Fruit fly (Drosophila melanogaster) whole organism, embryonic: ENCODE measurements around the gene CG34138.

Source experiments
- ATbp ChIP-seq: fragments of 200-800 bp; sonication (Bioruptor generic); optimal IDR thresholded peaks from 2 replicates; lab custom pipeline; 2017; ENCODE audit warnings: missing biosample characterization, mild to moderate bottlenecking, missing genetic modification characterization, missing genetic modification reagents
- CG11093 ChIP-seq: fragments of 200-800 bp; sonication (Bioruptor generic); IDR thresholded peaks from 3 replicates; pipeline ENCODE4 v1.3.6; 2022; ENCODE audit warnings: missing biosample characterization, missing genetic modification characterization
- CG11456 ChIP-seq: fragments of 200-800 bp; sonication (Bioruptor generic); IDR thresholded peaks from 3 replicates; pipeline ENCODE4 v1.3.6; 2022; ENCODE audit warnings: missing biosample characterization, missing genetic modification characterization
- CG12744 ChIP-seq: fragments of 200-800 bp; sonication (Bioruptor generic); optimal IDR thresholded peaks from 2 replicates; lab custom pipeline; 2016; ENCODE audit warnings: missing biosample characterization, missing genetic modification characterization
- CG13123 ChIP-seq: fragments of 200-800 bp; sonication (Bioruptor generic); optimal IDR thresholded peaks from 2 replicates; lab custom pipeline; 2016; ENCODE audit warnings: missing biosample characterization, missing genetic modification characterization
- CG13624 ChIP-seq: fragments of 200-800 bp; sonication (Bioruptor generic); optimal IDR thresholded peaks from 2 replicates; lab custom pipeline; 2016; ENCODE audit warnings: missing biosample characterization, missing genetic modification characterization
- CG15479 ChIP-seq: fragments of 200-800 bp; sonication (Bioruptor generic); optimal IDR thresholded peaks from 3 replicates; lab custom pipeline; 2019; ENCODE audit warnings: missing biosample characterization, mild to moderate bottlenecking, missing genetic modification characterization, moderate library complexity
- CG1602 ChIP-seq: fragments of 200-800 bp; sonication (Bioruptor generic); optimal IDR thresholded peaks from 3 replicates; lab custom pipeline; 2016; ENCODE audit warnings: missing biosample characterization, missing genetic modification characterization
- CG17361 ChIP-seq: fragments of 200-800 bp; sonication (Bioruptor generic); IDR thresholded peaks from 3 replicates; pipeline ENCODE4 v1.3.6; 2022; ENCODE audit warnings: missing biosample characterization, missing genetic modification characterization
- CG33557 ChIP-seq: fragments of 200-800 bp; sonication (Bioruptor generic); optimal IDR thresholded peaks from 2 replicates; lab custom pipeline; 2019; ENCODE audit warnings: missing biosample characterization, mild to moderate bottlenecking, missing genetic modification characterization, moderate library complexity
- CG3847 ChIP-seq: fragments of 200-800 bp; sonication (Bioruptor generic); IDR thresholded peaks from 2 replicates; pipeline ENCODE4 v1.3.6; 2022; ENCODE audit warnings: missing biosample characterization, missing genetic modification characterization
- CG4617 ChIP-seq: fragments of 200-800 bp; sonication (Bioruptor generic); optimal IDR thresholded peaks from 3 replicates; lab custom pipeline; 2016; ENCODE audit warnings: missing biosample characterization, missing genetic modification characterization, borderline replicate concordance
- CG4707 ChIP-seq: fragments of 200-800 bp; sonication (Bioruptor generic); optimal IDR thresholded peaks from 2 replicates; lab custom pipeline; 2018; ENCODE audit warnings: missing biosample characterization, mild to moderate bottlenecking, missing genetic modification characterization, moderate library complexity
- CG5180 ChIP-seq: fragments of 200-800 bp; sonication (Bioruptor generic); optimal IDR thresholded peaks from 3 replicates; lab custom pipeline; 2017; ENCODE audit warnings: missing biosample characterization, missing genetic modification characterization, mild to moderate bottlenecking, moderate library complexity, missing genetic modification reagents
- CG6689 ChIP-seq: fragments of 200-800 bp; sonication (Bioruptor generic); IDR thresholded peaks from 2 replicates; pipeline ENCODE4 v1.3.6; 2022; ENCODE audit warnings: missing biosample characterization, missing genetic modification characterization
- CG9932 ChIP-seq: fragments of 200-800 bp; sonication (Bioruptor generic); IDR thresholded peaks from 2 replicates; pipeline ENCODE4 v1.3.6; 2022; ENCODE audit warnings: missing biosample characterization, missing genetic modification characterization
- Camta ChIP-seq: fragments of 200-800 bp; sonication (Bioruptor generic); optimal IDR thresholded peaks from 2 replicates; lab custom pipeline; 2016; ENCODE audit warnings: missing biosample characterization, missing genetic modification characterization
- Dref ChIP-seq: fragments of 200-800 bp; sonication (Bioruptor generic); IDR thresholded peaks from 2 replicates; pipeline ENCODE4 v1.3.6; 2022; ENCODE audit warnings: missing biosample characterization, missing genetic modification characterization
- Fer1 ChIP-seq: fragments of 200-800 bp; sonication (Bioruptor generic); optimal IDR thresholded peaks from 2 replicates; lab custom pipeline; 2017; ENCODE audit warnings: missing biosample characterization, mild to moderate bottlenecking, missing genetic modification characterization
- Fer2 ChIP-seq: fragments of 200-800 bp; sonication (Bioruptor generic); optimal IDR thresholded peaks from 2 replicates; lab custom pipeline; 2018; ENCODE audit warnings: missing biosample characterization, mild to moderate bottlenecking, missing genetic modification characterization, moderate library complexity
- HLH3B ChIP-seq: fragments of 200-800 bp; sonication (Bioruptor generic); IDR thresholded peaks from 2 replicates; pipeline ENCODE4 v1.3.6; 2022; ENCODE audit warnings: missing biosample characterization, missing genetic modification characterization
- Hr78 ChIP-seq, 2 experiments: fragments of 200-800 bp in 1 of 2; fragments of >200 bp in 1 of 2; sonication (Bioruptor generic) in 1 of 2; optimal IDR thresholded peaks; 2 replicates each; lab custom pipeline; 2017 to 2019; ENCODE audit warnings: missing biosample characterization in 2 of 2, missing genetic modification characterization in 2 of 2, mild to moderate bottlenecking in 1 of 2, moderate library complexity in 1 of 2
- MBD-R2 ChIP-seq: fragments of 200-800 bp; sonication (Bioruptor generic); IDR thresholded peaks from 2 replicates; pipeline ENCODE4 v1.3.6; 2022; ENCODE audit warnings: missing biosample characterization, missing genetic modification characterization
- NFAT ChIP-seq: fragments of 200-800 bp; sonication (Bioruptor generic); IDR thresholded peaks from 2 replicates; pipeline ENCODE4 v1.3.6; 2022; ENCODE audit warnings: missing biosample characterization, missing genetic modification characterization
- Nf-YA ChIP-seq: fragments of 200-800 bp; sonication (Bioruptor generic); IDR thresholded peaks from 2 replicates; pipeline ENCODE4 v1.3.6; 2022; ENCODE audit warnings: missing biosample characterization, missing genetic modification characterization
- Sry-β ChIP-seq: fragments of 200-800 bp; sonication (Bioruptor generic); optimal IDR thresholded peaks from 2 replicates; lab custom pipeline; 2018; ENCODE audit warnings: missing biosample characterization, mild to moderate bottlenecking, missing genetic modification characterization, moderate library complexity
- Stat92E ChIP-seq, 3 experiments: fragments of >200 bp in 2 of 3; fragments of 200-800 bp in 1 of 3; sonication (Bioruptor generic) in 1 of 3; optimal IDR thresholded peaks; 2 replicates each; lab custom pipeline; 2017 to 2019; ENCODE audit warnings: missing biosample characterization in 3 of 3, missing genetic modification characterization in 3 of 3, mild to moderate bottlenecking in 1 of 3, moderate library complexity in 1 of 3
- Trl ChIP-seq, 3 experiments: fragments of >200 bp in 2 of 3; fragments of 200-800 bp in 1 of 3; sonication (Bioruptor generic) in 1 of 3; optimal IDR thresholded peaks; 2 replicates in 1 of 3; 3 replicates in 2 of 3; lab custom pipeline; 2016 to 2017; ENCODE audit warnings: missing biosample characterization in 1 of 3, missing genetic modification characterization in 1 of 3
- ase ChIP-seq: fragments of 200-800 bp; sonication (Bioruptor generic); IDR thresholded peaks from 3 replicates; pipeline ENCODE4 v1.3.6; 2022; ENCODE audit warnings: missing biosample characterization, missing genetic modification characterization
- cato ChIP-seq: fragments of 200-800 bp; sonication (Bioruptor generic); optimal IDR thresholded peaks from 2 replicates; lab custom pipeline; 2016; ENCODE audit warnings: missing biosample characterization, missing genetic modification characterization, borderline replicate concordance
- chm ChIP-seq: fragments of 200-800 bp; sonication (Bioruptor generic); IDR thresholded peaks from 2 replicates; pipeline ENCODE4 v1.3.6; 2022; ENCODE audit warnings: missing biosample characterization, missing genetic modification characterization
- dan ChIP-seq: fragments of 200-800 bp; sonication (Bioruptor generic); IDR thresholded peaks from 2 replicates; pipeline ENCODE4 v1.3.6; 2022; ENCODE audit warnings: missing biosample characterization, missing genetic modification characterization
- dpn ChIP-seq, 2 experiments: fragments of 200-800 bp; sonication (Bioruptor generic); optimal IDR thresholded peaks; 3 replicates each; lab custom pipeline; 2016; ENCODE audit warnings: missing biosample characterization in 2 of 2, missing genetic modification characterization in 2 of 2
- ewg ChIP-seq: fragments of 200-800 bp; sonication (Bioruptor generic); optimal IDR thresholded peaks from 3 replicates; lab custom pipeline; 2017; ENCODE audit warnings: mild to moderate bottlenecking, missing biosample characterization, missing genetic modification reagents, missing genetic modification characterization
- fd102C ChIP-seq: fragments of 200-800 bp; sonication (Bioruptor generic); optimal IDR thresholded peaks from 2 replicates; lab custom pipeline; 2018; ENCODE audit warnings: missing biosample characterization, mild to moderate bottlenecking, missing genetic modification characterization, moderate library complexity
- gt ChIP-seq: fragments of 200-800 bp; sonication (Bioruptor generic); IDR thresholded peaks from 2 replicates; pipeline ENCODE4 v1.3.6; 2022; ENCODE audit warnings: missing biosample characterization, missing genetic modification characterization
- hbn ChIP-seq: fragments of 200-800 bp; sonication (Bioruptor generic); IDR thresholded peaks from 2 replicates; pipeline ENCODE4 v1.3.6; 2022; ENCODE audit warnings: missing biosample characterization, missing genetic modification characterization; ENCODE audit not compliant: partially characterized antibody
- hth ChIP-seq: fragments of >200 bp; optimal IDR thresholded peaks from 2 replicates; lab custom pipeline; 2017; ENCODE audit warnings: inconsistent platforms
- kah ChIP-seq: fragments of 200-800 bp; sonication (Bioruptor generic); optimal IDR thresholded peaks from 2 replicates; lab custom pipeline; 2018; ENCODE audit warnings: missing biosample characterization, mild to moderate bottlenecking, missing genetic modification characterization
- org-1 ChIP-seq: fragments of 200-800 bp; sonication (Bioruptor generic); optimal IDR thresholded peaks from 2 replicates; lab custom pipeline; 2017; ENCODE audit warnings: missing biosample characterization, missing genetic modification characterization
- ranshi ChIP-seq: fragments of 200-800 bp; sonication (Bioruptor generic); IDR thresholded peaks from 2 replicates; pipeline ENCODE4 v1.3.6; 2022; ENCODE audit warnings: missing biosample characterization, missing genetic modification characterization
- rib ChIP-seq: fragments of 200-800 bp; sonication (Bioruptor generic); IDR thresholded peaks from 2 replicates; pipeline ENCODE4 v1.3.6; 2022; ENCODE audit warnings: missing biosample characterization, missing genetic modification characterization
- seq ChIP-seq: fragments of 200-800 bp; sonication (Bioruptor generic); IDR thresholded peaks from 2 replicates; pipeline ENCODE4 v1.3.6; 2022; ENCODE audit warnings: missing biosample characterization, missing genetic modification characterization
- sim ChIP-seq: fragments of 200-800 bp; sonication (Bioruptor generic); IDR thresholded peaks from 2 replicates; pipeline ENCODE4 v1.3.6; 2022; ENCODE audit warnings: missing biosample characterization, missing genetic modification characterization
- slbo ChIP-seq: fragments of 200-800 bp; sonication (Bioruptor generic); IDR thresholded peaks from 2 replicates; pipeline ENCODE4 v1.3.6; 2022; ENCODE audit warnings: missing biosample characterization, missing genetic modification characterization
- slp2 ChIP-seq: fragments of 200-800 bp; sonication (Bioruptor generic); optimal IDR thresholded peaks from 2 replicates; lab custom pipeline; 2016; ENCODE audit warnings: missing biosample characterization, missing genetic modification characterization
- stc ChIP-seq: fragments of 200-800 bp; sonication (Bioruptor generic); IDR thresholded peaks from 2 replicates; pipeline ENCODE4 v1.3.6; 2022; ENCODE audit warnings: missing biosample characterization, missing genetic modification characterization
- zfh2 ChIP-seq: fragments of 200-800 bp; sonication (Bioruptor generic); optimal IDR thresholded peaks from 2 replicates; lab custom pipeline; 2016; ENCODE audit warnings: missing biosample characterization, missing genetic modification characterization

Gene CG34138

dm6 chr3R:19671223-19671991 lies 36.7 kb downstream of the CG34138 start, which contains the start of gene Naam (continued):
- TF ChIP-seq rib = 0 out of 2 replicates have a peak, but pooled peaks have one; percentile 15
- peak; percentile 74 for TF ChIP-seq Camta (GFP tag; lab: Kevin White, UChicago)
- TF ChIP-seq Trl (optimal IDR thresholded peaks at IDR 0.05; lab: Kevin White, UChicago) = peak; percentile 45 to 74
- peak; percentile 87 for TF ChIP-seq Trl (GFP tag; optimal IDR thresholded peaks at IDR 0.05; lab: Kevin White, UChicago)
- TF ChIP-seq HLH3B (GFP tag; lab: Robert Waterston, UW) = peak; percentile 66
- TF ChIP-seq Nf-YA (GFP tag; lab: Robert Waterston, UW) = peak; percentile 45; the same call in 1 of the 2 replicates
- TF ChIP-seq CG5180 (GFP tag; lab: Kevin White, UChicago) = peak; percentile 45
- TF ChIP-seq Stat92E (GFP tag; optimal IDR thresholded peaks at IDR 0.05; lab: Kevin White, UChicago) = no peak
- TF ChIP-seq Fer1 (GFP tag; lab: Kevin White, UChicago) = peak; percentile 86
- TF ChIP-seq cato (GFP tag; lab: Kevin White, UChicago) = peak; percentile 36
- peak; percentile 85 to 87 for TF ChIP-seq dpn (GFP tag; optimal IDR thresholded peaks at IDR 0.05; lab: Kevin White, UChicago)
- TF ChIP-seq zfh2 (GFP tag; lab: Kevin White, UChicago) = peak; percentile 86
- peak; percentile 51 for TF ChIP-seq seq (GFP tag; lab: Robert Waterston, UW)
- TF ChIP-seq ase (GFP tag; lab: Robert Waterston, UW) = peak; percentile 62; the same call in 2 of the 3 replicates
- TF ChIP-seq slbo (GFP tag; lab: Robert Waterston, UW) = peak; percentile 77
- peak; percentile 81 for TF ChIP-seq stc
- peak; percentile 73; the same call in 1 of the 2 replicates for TF ChIP-seq chm (GFP tag; lab: Robert Waterston, UW)
- 0 out of 2 replicates have a peak, but pooled peaks have one; percentile 26 for TF ChIP-seq sim (GFP tag; lab: Robert Waterston, UW)
- no peak for TF ChIP-seq CG33557
- peak; percentile 79 for TF ChIP-seq CG11456
- peak; percentile 49 for TF ChIP-seq slp2
- TF ChIP-seq CG17361 = peak; percentile 78
- TF ChIP-seq org-1 (GFP tag; lab: Kevin White, UChicago) = peak; percentile 61
- no peak for TF ChIP-seq CG15479
- TF ChIP-seq hbn (GFP tag; lab: Robert Waterston, UW) = no peak
- TF ChIP-seq gt (GFP tag; lab: Robert Waterston, UW) = no peak
- no peak for TF ChIP-seq fd102C (GFP tag; lab: Kevin White, UChicago)
- no peak for TF ChIP-seq kah (GFP tag; lab: Kevin White, UChicago)
- TF ChIP-seq ATbp (GFP tag; lab: Kevin White, UChicago) = peak; percentile 80
- peak in 1 of 2 experiments; percentile 21 for TF ChIP-seq Hr78 (GFP tag; optimal IDR thresholded peaks at IDR 0.05; lab: Kevin White, UChicago)
- TF ChIP-seq CG13624 (GFP tag; lab: Kevin White, UChicago) = peak; percentile 89
- TF ChIP-seq CG11093 (GFP tag; lab: Robert Waterston, UW) = no peak
- TF ChIP-seq Dref (GFP tag; lab: Robert Waterston, UW) = no peak
- peak; percentile 41 for TF ChIP-seq CG1602 (GFP tag; lab: Kevin White, UChicago)
- peak; percentile 60; the same call in 1 of the 2 replicates for TF ChIP-seq ranshi (GFP tag; lab: Robert Waterston, UW)
- TF ChIP-seq NFAT = peak; percentile 85
- TF ChIP-seq CG13123 (GFP tag; lab: Kevin White, UChicago) = peak; percentile 33
- TF ChIP-seq dan (GFP tag; lab: Robert Waterston, UW) = no peak
- TF ChIP-seq Fer2 (tag; lab: Kevin White, UChicago) = peak; percentile 69
- no peak for TF ChIP-seq hth
- TF ChIP-seq MBD-R2 (GFP tag; lab: Robert Waterston, UW) = peak; percentile 40; the same call in 1 of the 2 replicates
- TF ChIP-seq CG4707 (GFP tag; lab: Kevin White, UChicago) = peak; percentile 35
- TF ChIP-seq ewg (GFP tag; lab: Kevin White, UChicago) = peak; percentile 51
- peak; percentile 67 for TF ChIP-seq CG3847 (GFP tag; lab: Robert Waterston, UW)
- TF ChIP-seq CG4617 (GFP tag; lab: Kevin White, UChicago) = peak; percentile 52
- TF ChIP-seq CG9932 (GFP tag; lab: Robert Waterston, UW) = peak; percentile 82
- TF ChIP-seq Sry-β (GFP tag; lab: Kevin White, UChicago) = no peak
- peak; percentile 69 for TF ChIP-seq CG6689 (GFP tag; lab: Robert Waterston, UW)
- TF ChIP-seq CG12744 = peak; percentile 72
